Worm (Caenorhabditis elegans) whole organism, young adult: ENCODE measurements around the gene tsen-54.

Source experiments
- D2030.7 ChIP-seq: fragments of 200-800 bp; sonication (Bioruptor generic); IDR thresholded peaks from 2 replicates; pipeline ENCODE4 v1.3.6; 2022; ENCODE audit warnings: missing genetic modification reagents, missing genetic modification characterization, missing compliant biosample characterization
- him-1 ChIP-seq: sonication (generic microtip); optimal IDR thresholded peaks from 2 replicates; lab custom pipeline; 2016; ENCODE audit warnings: missing genotype, missing genetic modification reagents, missing genetic modification characterization, missing compliant biosample characterization
- lsl-1 ChIP-seq: fragments of 200-800 bp; sonication (Bioruptor generic); optimal IDR thresholded peaks from 2 replicates; lab custom pipeline; 2018; ENCODE audit warnings: mild to moderate bottlenecking, missing genetic modification characterization, moderate library complexity, missing compliant biosample characterization
- nfyb-1 ChIP-seq: fragments of 200-800 bp; sonication (Bioruptor generic); IDR thresholded peaks from 2 replicates; pipeline ENCODE4 v1.3.6; 2022; ENCODE audit warnings: missing genetic modification reagents, missing genetic modification characterization, missing compliant biosample characterization

ce11 chrIV:1959554-1959953 is 11.6 kb downstream of the tsen-54 start, which contains the start of gene tdpo-1:
- TF ChIP-seq him-1 (tag; lab: Kevin White, UChicago) (no peak), lsl-1 (GFP tag; lab: Kevin White, UChicago) (no peak), nfyb-1 (no peak), D2030.7 (GFP tag; lab: Robert Waterston, UW) (no peak)
